Worm (Caenorhabditis elegans) whole organism, L3 larva: ENCODE measurements around the gene srg-51.

Experiments
- ama-1 ChIP-seq: fragments of 150-350 bp; optimal IDR thresholded peaks from 2 replicates; lab custom pipeline; 2018
- ceh-82 ChIP-seq: fragments of 150-350 bp; optimal IDR thresholded peaks from 2 replicates; lab custom pipeline; 2014; ENCODE audit warnings: missing biosample characterization, missing genetic modification characterization
- elt-1 ChIP-seq: fragments of 150-350 bp; optimal IDR thresholded peaks from 2 replicates; lab custom pipeline; 2014; ENCODE audit warnings: missing biosample characterization, missing genetic modification characterization
- nhr-11 ChIP-seq: fragments of 150-350 bp; optimal IDR thresholded peaks from 2 replicates; lab custom pipeline; 2014; ENCODE audit warnings: missing biosample characterization, missing genetic modification characterization
- nhr-237 ChIP-seq: fragments of 150-350 bp; optimal IDR thresholded peaks from 2 replicates; lab custom pipeline; 2014; ENCODE audit warnings: missing biosample characterization, missing genetic modification characterization
- nhr-67 ChIP-seq: fragments of 150-350 bp; optimal IDR thresholded peaks from 2 replicates; lab custom pipeline; 2014; ENCODE audit warnings: missing biosample characterization, missing genetic modification characterization
- sea-2 ChIP-seq: fragments of 150-350 bp; sonication (generic microtip); optimal IDR thresholded peaks from 4 replicates; lab custom pipeline; 2014; ENCODE audit warnings: missing biosample characterization, missing genetic modification reagents, missing genetic modification characterization
- unc-62 ChIP-seq: fragments of 150-350 bp; sonication (generic microtip); optimal IDR thresholded peaks from 4 replicates; lab custom pipeline; 2014; ENCODE audit warnings: missing biosample characterization, missing genetic modification reagents, missing genetic modification characterization
- zag-1 ChIP-seq: fragments of 150-350 bp; optimal IDR thresholded peaks from 2 replicates; lab custom pipeline; 2014; ENCODE audit warnings: missing biosample characterization, missing genetic modification characterization
- ztf-4 ChIP-seq: fragments of 150-350 bp; optimal IDR thresholded peaks from 2 replicates; lab custom pipeline; 2014; ENCODE audit warnings: missing biosample characterization, missing genetic modification characterization

ce11 chrIV:15107218-15107617, 33.5 kb downstream of the srg-51 start:
- TF ChIP-seq unc-62 (GFP tag; lab: Kevin White, UChicago) (no peak), ceh-82 (tag; lab: Kevin White, UChicago) (no peak), nhr-237 (no peak), sea-2 (no peak), ztf-4 (tag; lab: Kevin White, UChicago) (no peak), nhr-67 (tag; lab: Kevin White, UChicago) (no peak), elt-1 (no peak), zag-1 (no peak), ama-1 (no peak), nhr-11 (no peak)
